Worm (Caenorhabditis elegans): ENCODE data around the gene F09G8.7.

F09G8.7 gene

DNA sequence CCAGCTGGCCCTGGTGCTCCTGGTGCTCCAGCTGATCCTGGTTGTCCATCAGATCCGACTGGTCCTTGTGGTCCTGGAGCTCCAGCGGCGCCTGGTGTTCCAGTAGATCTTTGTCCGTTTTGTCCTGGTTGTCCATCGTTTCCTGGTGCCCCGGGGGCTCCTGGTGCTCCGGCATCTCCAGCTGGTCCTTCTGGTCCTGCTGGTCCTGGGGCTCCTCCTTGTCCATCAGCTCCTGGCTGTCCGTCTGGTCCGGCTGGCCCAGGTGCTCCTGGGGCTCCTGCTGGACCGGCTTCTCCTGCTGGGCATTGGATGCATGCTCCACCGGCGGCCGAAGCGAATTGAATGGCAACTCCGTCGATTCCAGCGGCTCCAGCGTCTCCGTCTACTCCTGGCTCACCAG is 5.6 kb downstream of the F09G8.7 start:
- TF ChIP-seq him-1 (tag; optimal IDR thresholded peaks at IDR 0.05) (no peak), dao-5 (tag; optimal IDR thresholded peaks at IDR 0.05) (no peak), W03F9.2 (tag; optimal IDR thresholded peaks at IDR 0.05) (no peak)

DNA sequence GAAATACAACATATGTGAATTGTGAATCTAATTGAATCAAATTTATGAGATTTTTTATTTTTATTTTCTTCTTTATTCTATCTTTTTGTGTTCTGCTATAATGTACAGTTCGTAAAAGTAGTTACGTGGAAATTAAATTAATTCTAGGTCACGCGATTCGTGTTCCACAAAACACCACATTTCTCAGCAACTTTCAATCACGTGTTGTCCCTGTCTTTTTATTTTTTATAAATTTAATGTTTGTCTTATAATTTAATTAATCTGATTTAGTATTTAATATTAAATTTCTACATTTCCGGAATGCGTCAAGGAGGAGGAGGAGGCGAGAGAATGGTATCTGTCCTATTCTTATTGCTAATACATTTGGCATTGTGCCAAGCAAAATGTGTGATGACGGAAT is 10.1 kb downstream of the F09G8.7 start, which contains the start of gene ncr-2:
ncr-2 (plus strand) TSS at position 301 of the 400 bp plus-strand sequence.
- TF ChIP-seq W03F9.2 (tag; optimal IDR thresholded peaks at IDR 0.05) = no peak
- no peak for TF ChIP-seq dao-5 (tag; optimal IDR thresholded peaks at IDR 0.05)
- TF ChIP-seq him-1 (tag; optimal IDR thresholded peaks at IDR 0.05) = no peak

DNA sequence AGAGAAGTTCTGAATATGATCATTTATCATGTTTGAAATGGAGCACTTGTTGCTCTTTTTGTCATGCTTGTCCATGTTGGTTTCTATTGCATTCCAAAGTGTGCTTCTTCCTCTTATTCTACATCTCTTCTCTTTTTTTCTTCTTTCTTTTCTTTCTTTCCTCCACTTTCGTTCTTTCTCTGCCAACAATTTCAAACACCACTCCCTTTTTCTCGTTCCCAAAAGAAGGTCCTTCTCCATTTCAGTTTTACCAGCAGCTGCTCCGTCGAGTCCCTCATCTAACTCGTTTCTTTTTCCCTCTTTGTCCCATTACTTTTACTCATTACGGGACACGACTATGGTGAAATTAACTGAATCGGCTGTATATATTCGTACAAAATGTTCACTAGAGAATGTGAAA is 13.2 kb downstream of the F09G8.7 start, which contains the start of gene F09G8.5:
F09G8.5 (plus strand) TSS at position 38 of the 400 bp plus-strand sequence.
- TF ChIP-seq W03F9.2 (tag; optimal IDR thresholded peaks at IDR 0.05) (no peak), dao-5 (tag; optimal IDR thresholded peaks at IDR 0.05) (no peak), him-1 (tag; optimal IDR thresholded peaks at IDR 0.05) (no peak)

DNA sequence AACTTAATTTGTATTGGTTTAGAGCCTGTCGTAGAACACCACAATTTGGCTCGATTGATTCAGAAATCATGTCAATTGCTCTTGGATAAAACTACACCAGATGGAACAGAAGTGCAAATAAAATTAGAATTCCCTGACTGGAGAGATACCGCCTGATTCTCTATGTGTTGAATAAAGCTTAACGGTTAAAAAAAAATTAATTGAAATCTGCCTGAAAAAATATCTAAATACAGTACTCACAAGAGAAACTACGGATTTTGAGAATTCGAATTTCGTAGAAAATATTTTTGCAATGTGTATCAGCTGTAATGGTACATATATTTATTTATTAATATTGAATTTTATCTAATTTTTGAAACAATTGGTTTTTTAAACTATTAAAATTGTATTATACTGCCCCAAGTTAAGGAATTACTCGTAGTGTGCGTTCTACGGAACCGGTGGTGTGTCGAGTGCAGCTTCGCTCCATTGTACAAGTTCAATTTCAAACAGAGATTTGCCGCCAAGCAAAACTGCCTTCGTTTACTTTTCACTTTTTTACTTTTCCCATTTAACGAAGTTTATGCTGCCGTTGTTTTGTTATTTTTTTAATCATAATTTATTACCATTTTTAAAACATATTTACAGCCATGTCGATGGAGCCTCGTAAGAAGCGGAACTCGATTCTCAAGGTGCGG is 18.0 kb downstream of the F09G8.7 start, which contains the start of gene knl-1:
knl-1 (plus strand) TSS at position 626 of the 677 bp plus-strand sequence.
- TF ChIP-seq W03F9.2 (tag; optimal IDR thresholded peaks at IDR 0.05) = peak; percentile 50
- TF ChIP-seq dao-5 (tag; optimal IDR thresholded peaks at IDR 0.05) = no peak

DNA sequence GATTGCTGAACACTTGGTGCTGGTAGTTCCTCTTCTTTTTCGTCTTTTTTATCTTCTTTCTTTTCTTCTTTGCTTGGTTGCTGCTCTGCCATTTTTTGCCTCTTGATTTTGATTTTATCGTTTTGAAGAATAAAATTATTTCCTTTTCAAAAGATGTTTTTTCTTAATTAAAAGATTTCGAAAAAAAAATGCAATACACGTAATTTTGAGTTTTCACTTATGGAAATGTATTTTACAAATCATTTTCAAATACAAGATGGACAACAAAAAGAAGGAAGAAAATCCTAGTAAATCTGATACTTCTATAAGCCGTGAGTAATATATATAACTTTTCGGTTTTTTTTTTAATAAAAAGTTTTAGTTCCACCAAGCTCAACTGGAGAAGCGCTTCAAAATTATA is 18.8 kb downstream of the F09G8.7 start, which contains the start of the genes C02F5.10 and C02F5.2:
C02F5.10 (minus strand) TSS at position 101 of the 400 bp plus-strand sequence.
C02F5.2 (plus strand) TSS at position 239 of the 400 bp plus-strand sequence.
- TF ChIP-seq W03F9.2 (tag; optimal IDR thresholded peaks at IDR 0.05) (no peak), him-1 (tag; optimal IDR thresholded peaks at IDR 0.05) (no peak), dao-5 (tag; optimal IDR thresholded peaks at IDR 0.05) (no peak)

DNA sequence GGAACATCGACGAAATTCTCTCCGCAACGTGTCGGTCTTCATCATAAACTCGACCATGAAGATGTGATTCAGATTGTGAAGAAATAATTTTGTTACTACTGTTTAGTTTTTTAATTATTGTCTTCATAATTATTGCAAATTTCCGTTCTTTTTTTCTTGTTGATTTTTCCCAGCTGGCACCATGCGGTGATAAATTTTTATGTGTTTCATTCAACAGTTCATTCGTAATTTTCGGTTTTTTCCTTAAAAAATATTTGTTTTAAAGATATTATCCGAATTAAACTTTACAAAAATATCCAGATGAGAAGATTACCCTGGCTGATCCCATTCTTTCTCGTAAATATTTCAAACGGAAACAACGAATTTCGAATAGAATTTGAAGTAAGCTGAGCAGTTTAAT is 21.1 kb downstream of the F09G8.7 start, which contains the start of gene C02F5.13:
C02F5.13 (plus strand) TSS at position 301 of the 400 bp plus-strand sequence.
- TF ChIP-seq him-1 (tag; optimal IDR thresholded peaks at IDR 0.05) = no peak
- no peak for TF ChIP-seq dao-5 (tag; optimal IDR thresholded peaks at IDR 0.05)
- no peak for TF ChIP-seq W03F9.2 (tag; optimal IDR thresholded peaks at IDR 0.05)

- TF ChIP-seq dao-5 (tag; optimal IDR thresholded peaks at IDR 0.05) (no peak), W03F9.2 (tag; optimal IDR thresholded peaks at IDR 0.05) (no peak), him-1 (tag; optimal IDR thresholded peaks at IDR 0.05) (no peak)
Observed at ce11 chrIII:8245591-8245990, 22.6 kb downstream of the F09G8.7 start, which contains the start of gene C02F5.3. TSS of gene C02F5.3 (plus strand) at chrIII:8245891.

DNA sequence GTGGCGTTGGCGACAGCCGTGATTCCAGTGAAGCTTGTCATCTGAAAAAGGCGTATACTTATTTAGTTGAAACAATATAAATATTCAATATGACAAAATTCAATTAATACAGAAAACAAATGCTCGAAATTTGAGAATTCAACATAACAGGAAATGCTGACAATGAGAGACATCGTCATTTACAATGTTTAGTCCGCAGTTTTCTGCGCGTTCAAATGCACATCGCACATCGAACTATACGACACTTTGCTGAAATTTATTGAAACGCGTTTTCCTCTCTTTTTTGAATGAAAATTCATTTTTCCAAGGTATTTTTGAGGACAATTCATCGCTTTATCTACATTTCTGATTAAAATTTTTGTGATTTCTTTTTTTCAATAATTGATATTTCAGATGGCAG is 24.1 kb downstream of the F09G8.7 start, which contains the start of the genes pbs-6 and cids-1:
pbs-6 (minus strand) TSS at position 41 of the 400 bp plus-strand sequence.
cids-1 (plus strand) TSS at position 394 of the 400 bp plus-strand sequence.
- TF ChIP-seq him-1 (tag; optimal IDR thresholded peaks at IDR 0.05) = no peak
- no peak for TF ChIP-seq dao-5 (tag; optimal IDR thresholded peaks at IDR 0.05)

DNA sequence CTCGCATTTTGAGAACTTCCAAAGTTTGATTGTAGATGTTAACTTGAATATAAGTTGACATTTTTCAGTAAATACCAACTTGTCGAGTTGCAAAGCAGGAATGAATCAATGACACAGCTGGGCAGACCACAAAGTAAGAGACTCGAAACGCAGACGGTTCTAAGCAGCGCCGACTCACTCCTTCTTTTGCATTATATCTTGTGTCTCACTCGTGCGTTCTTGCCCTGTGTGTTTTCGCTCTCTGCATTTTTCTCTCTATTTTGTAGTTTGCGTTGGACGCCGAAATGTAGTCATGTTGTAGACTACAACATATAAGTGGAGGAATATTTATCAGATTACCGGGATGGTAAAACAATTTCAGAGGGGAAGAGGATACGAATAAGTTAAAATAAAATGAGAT is 25.3 kb downstream of the F09G8.7 start, which contains the start of gene C02F5.12:
C02F5.12 (minus strand) TSS at position 221 of the 400 bp plus-strand sequence.
- TF ChIP-seq him-1 (tag; optimal IDR thresholded peaks at IDR 0.05) = no peak
- TF ChIP-seq W03F9.2 (tag; optimal IDR thresholded peaks at IDR 0.05) = no peak
- no peak for TF ChIP-seq dao-5 (tag; optimal IDR thresholded peaks at IDR 0.05)

DNA sequence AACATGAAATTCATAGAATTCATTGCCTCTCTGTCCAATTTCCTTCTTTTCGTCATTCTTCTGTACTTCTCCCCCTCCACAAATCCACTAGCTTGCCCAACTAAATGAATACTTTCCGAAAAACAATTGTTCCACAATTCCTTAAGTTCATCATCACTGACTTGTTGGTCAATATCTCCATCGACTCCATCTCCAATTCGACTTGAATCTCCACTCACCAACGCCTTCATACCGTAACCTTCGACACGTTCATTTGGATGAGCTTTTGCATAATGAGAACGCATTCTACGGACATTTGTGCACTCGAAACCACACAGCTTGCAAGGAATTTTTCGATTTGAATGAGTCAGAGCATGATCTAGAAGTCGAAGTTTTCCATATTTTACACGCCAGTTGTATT is 27.2 kb downstream of the F09G8.7 start:
- TF ChIP-seq him-1 (tag; optimal IDR thresholded peaks at IDR 0.05) (no peak), W03F9.2 (tag; optimal IDR thresholded peaks at IDR 0.05) (no peak)

- TF ChIP-seq him-1 (tag; optimal IDR thresholded peaks at IDR 0.05) (no peak), W03F9.2 (tag; optimal IDR thresholded peaks at IDR 0.05) (no peak), dao-5 (tag; optimal IDR thresholded peaks at IDR 0.05) (no peak)
Observed at ce11 chrIII:8240247-8240646, 27.9 kb downstream of the F09G8.7 start.

DNA sequence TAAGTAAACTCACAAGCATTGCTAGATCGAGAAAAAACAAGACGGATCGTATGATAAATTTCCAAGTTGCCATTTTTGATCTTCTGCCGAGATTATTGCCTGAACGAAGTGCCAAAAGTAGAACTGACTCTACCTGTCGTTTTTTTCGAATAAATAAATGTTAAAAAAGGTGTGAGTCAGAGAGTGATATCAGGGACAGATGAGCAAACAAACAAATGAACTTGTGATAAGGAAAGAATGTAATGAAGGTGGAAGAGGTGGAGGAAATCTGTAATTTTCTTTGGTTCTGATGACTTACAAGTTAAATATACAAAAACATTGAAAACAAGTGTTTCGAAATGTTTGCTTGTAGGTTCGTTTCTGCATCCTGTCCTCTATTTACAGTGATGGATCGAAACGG is 28.8 kb downstream of the F09G8.7 start, which contains the start of gene tsp-1:
tsp-1 (minus strand) TSS at position 99 of the 400 bp plus-strand sequence.
- TF ChIP-seq dao-5 (tag; optimal IDR thresholded peaks at IDR 0.05) (no peak), W03F9.2 (tag; optimal IDR thresholded peaks at IDR 0.05) (no peak), him-1 (tag; optimal IDR thresholded peaks at IDR 0.05) (no peak)

DNA sequence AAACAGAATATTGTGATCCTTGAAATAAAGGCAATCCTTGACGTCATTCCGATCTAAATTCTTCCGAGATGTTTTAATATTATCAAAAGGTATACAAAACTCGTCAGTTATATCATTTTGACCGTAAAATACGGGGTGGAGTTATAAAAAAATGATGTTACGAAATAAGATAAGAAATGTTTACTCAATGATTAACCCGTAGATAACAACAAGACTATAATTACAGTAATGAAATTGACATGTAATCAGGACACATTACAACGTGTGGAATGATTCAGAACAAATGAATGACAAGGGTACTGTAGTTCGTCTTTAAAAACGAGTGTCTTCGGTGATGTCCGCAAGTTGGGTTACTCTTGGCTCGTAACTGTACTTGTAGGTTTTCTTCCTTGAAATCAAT is 30.3 kb downstream of the F09G8.7 start, which contains the start of gene tsp-2:
tsp-2 (minus strand) TSS at position 109 of the 400 bp plus-strand sequence.
- TF ChIP-seq W03F9.2 (tag; optimal IDR thresholded peaks at IDR 0.05) = no peak
- TF ChIP-seq dao-5 (tag; optimal IDR thresholded peaks at IDR 0.05) = no peak
- TF ChIP-seq him-1 (tag; optimal IDR thresholded peaks at IDR 0.05) = no peak

DNA sequence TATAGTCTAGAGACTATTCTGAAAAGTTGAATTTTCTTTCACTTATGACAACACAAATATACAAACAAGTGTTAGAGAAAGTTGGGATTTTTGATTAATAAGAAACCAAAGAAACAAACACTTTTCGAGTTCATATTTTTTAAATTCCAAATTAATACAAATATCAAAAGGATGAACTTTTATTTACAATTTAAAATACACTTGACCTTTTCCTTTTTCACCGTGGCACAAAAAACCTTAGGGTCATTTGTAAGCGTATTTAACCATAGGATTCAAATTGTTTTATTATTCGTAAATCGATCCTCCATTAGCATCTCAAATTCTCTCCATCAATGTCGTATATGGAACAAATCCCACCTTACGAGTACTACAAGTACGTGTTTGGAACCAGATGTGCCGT is 32.3 kb downstream of the F09G8.7 start, which contains the start of gene C02F5.5:
C02F5.5 (plus strand) TSS at position 301 of the 400 bp plus-strand sequence.
- TF ChIP-seq dao-5 (tag; optimal IDR thresholded peaks at IDR 0.05) (no peak), W03F9.2 (tag; optimal IDR thresholded peaks at IDR 0.05) (no peak), him-1 (tag; optimal IDR thresholded peaks at IDR 0.05) (no peak)
